Worm (Caenorhabditis elegans) whole organism, young adult: ENCODE measurements around the gene K07C11.7.

ENCODE experiments used
- C06A6.2 ChIP-seq: fragments of 200-800 bp; sonication (Bioruptor generic); conservative IDR thresholded peaks from 2 replicates; pipeline ENCODE4 v1.3.6; 2022; ENCODE audit warnings: missing genetic modification characterization, missing compliant biosample characterization
- D2030.7 ChIP-seq: fragments of 200-800 bp; sonication (Bioruptor generic); IDR thresholded peaks from 2 replicates; pipeline ENCODE4 v1.3.6; 2022; ENCODE audit warnings: missing genetic modification reagents, missing genetic modification characterization, missing compliant biosample characterization
- F57A8.1 ChIP-seq: fragments of 200-800 bp; sonication (Bioruptor generic); optimal IDR thresholded peaks from 2 replicates; lab custom pipeline; 2018; ENCODE audit warnings: mild to moderate bottlenecking, missing genetic modification characterization, moderate library complexity, missing compliant biosample characterization
- T07F8.4 ChIP-seq: sonication (generic microtip); optimal IDR thresholded peaks from 2 replicates; lab custom pipeline; 2016; ENCODE audit warnings: mild to moderate bottlenecking, missing genetic modification characterization, moderate library complexity, missing compliant biosample characterization
- ama-1 ChIP-seq, 3 experiments: fragments of 150-350 bp in 1 of 3; sonication (generic microtip) in 2 of 3; optimal IDR thresholded peaks; 2 replicates each; lab custom pipeline; 2014 to 2018; ENCODE audit warnings: missing biosample characterization in 2 of 3, missing genetic modification characterization in 2 of 3, missing genetic modification reagents in 2 of 3
- atf-7 ChIP-seq: sonication (generic microtip); optimal IDR thresholded peaks from 2 replicates; lab custom pipeline; 2017; ENCODE audit warnings: mild to moderate bottlenecking, missing genetic modification characterization, missing compliant biosample characterization
- athp-1 ChIP-seq: sonication (generic microtip); optimal IDR thresholded peaks from 2 replicates; lab custom pipeline; 2017; ENCODE audit warnings: mild to moderate bottlenecking, missing genetic modification characterization, missing compliant biosample characterization
- attf-6 ChIP-seq: fragments of 200-800 bp; sonication (Bioruptor generic); IDR thresholded peaks from 2 replicates; pipeline ENCODE4 v1.3.6; 2022; ENCODE audit warnings: missing genetic modification reagents, missing genetic modification characterization, missing compliant biosample characterization
- cebp-1 ChIP-seq, 2 experiments: fragments of 200-800 bp in 1 of 2; sonication (Bioruptor generic) in 1 of 2; sonication (generic microtip) in 1 of 2; IDR thresholded peaks in 1 of 2; optimal IDR thresholded peaks in 1 of 2; 2 replicates each; pipeline versions ENCODE4 v1.3.6 to Lab custom; 2017 to 2022; ENCODE audit warnings: missing compliant biosample characterization in 2 of 2, missing genetic modification characterization in 2 of 2, mild to moderate bottlenecking in 1 of 2, missing genetic modification reagents in 1 of 2, moderate library complexity in 1 of 2
- ceh-100 ChIP-seq: fragments of 200-800 bp; sonication (Bioruptor generic); IDR thresholded peaks from 2 replicates; pipeline ENCODE4 v1.3.6; 2022; ENCODE audit warnings: missing genetic modification reagents, missing genetic modification characterization, missing compliant biosample characterization
- ceh-27 ChIP-seq: fragments of 200-800 bp; sonication (Bioruptor generic); optimal IDR thresholded peaks from 2 replicates; lab custom pipeline; 2018; ENCODE audit warnings: mild to moderate bottlenecking, missing genetic modification characterization, moderate library complexity, missing compliant biosample characterization
- ceh-58 ChIP-seq: fragments of 200-800 bp; sonication (Bioruptor generic); IDR thresholded peaks from 2 replicates; pipeline ENCODE4 v1.3.6; 2022; ENCODE audit warnings: missing genetic modification characterization, missing compliant biosample characterization
- dox-1 ChIP-seq: fragments of 200-800 bp; sonication (Bioruptor generic); IDR thresholded peaks from 2 replicates; pipeline ENCODE4 v1.3.6; 2022; ENCODE audit warnings: missing genetic modification reagents, missing genetic modification characterization, missing compliant biosample characterization
- egl-44 ChIP-seq: fragments of 200-800 bp; sonication (Bioruptor generic); IDR thresholded peaks from 2 replicates; pipeline ENCODE4 v1.3.6; 2022; ENCODE audit warnings: missing genetic modification reagents, missing genetic modification characterization, missing compliant biosample characterization
- ets-4 ChIP-seq: fragments of 200-800 bp; sonication (Bioruptor generic); optimal IDR thresholded peaks from 2 replicates; lab custom pipeline; 2018; ENCODE audit warnings: mild to moderate bottlenecking, missing genetic modification characterization, missing compliant biosample characterization
- him-1 ChIP-seq: sonication (generic microtip); optimal IDR thresholded peaks from 2 replicates; lab custom pipeline; 2016; ENCODE audit warnings: missing genotype, missing genetic modification reagents, missing genetic modification characterization, missing compliant biosample characterization
- hlh-12 ChIP-seq: sonication (generic microtip); optimal IDR thresholded peaks from 2 replicates; lab custom pipeline; 2016; ENCODE audit warnings: missing genetic modification characterization, missing compliant biosample characterization
- lag-1 ChIP-seq: fragments of 200-800 bp; sonication (Bioruptor generic); IDR thresholded peaks from 2 replicates; pipeline ENCODE4 v1.3.6; 2022; ENCODE audit warnings: missing genetic modification reagents, missing genetic modification characterization, missing compliant biosample characterization
- let-526 ChIP-seq: fragments of 200-800 bp; sonication (Bioruptor generic); IDR thresholded peaks from 2 replicates; pipeline ENCODE4 v1.3.6; 2022; ENCODE audit warnings: missing genetic modification reagents, missing genetic modification characterization, missing compliant biosample characterization
- let-607 ChIP-seq, 2 experiments: fragments of 200-800 bp in 1 of 2; sonication (Bioruptor generic) in 1 of 2; sonication (generic microtip) in 1 of 2; optimal IDR thresholded peaks; 2 replicates each; lab custom pipeline; 2016 to 2018; ENCODE audit warnings: mild to moderate bottlenecking in 2 of 2, missing compliant biosample characterization in 2 of 2, missing genetic modification characterization in 2 of 2, moderate library complexity in 2 of 2, missing genotype in 1 of 2
- lin-26 ChIP-seq: fragments of 200-800 bp; sonication (Bioruptor generic); IDR thresholded peaks from 2 replicates; pipeline ENCODE4 v1.3.6; 2022; ENCODE audit warnings: missing genetic modification reagents, missing genetic modification characterization, missing compliant biosample characterization
- lin-35 ChIP-seq, 3 experiments: fragments of 150-350 bp in 2 of 3; sonication (generic microtip) in 1 of 3; optimal IDR thresholded peaks; 2 replicates each; lab custom pipeline; 2014 to 2018; ENCODE audit warnings: missing biosample characterization in 3 of 3, missing genetic modification characterization in 3 of 3, missing genetic modification reagents in 3 of 3
- madf-3 ChIP-seq: fragments of 200-800 bp; sonication (Bioruptor generic); IDR thresholded peaks from 2 replicates; pipeline ENCODE4 v1.3.6; 2022; ENCODE audit warnings: missing genetic modification reagents, missing genetic modification characterization, missing compliant biosample characterization
- mel-28 ChIP-seq: sonication (generic microtip); optimal IDR thresholded peaks from 2 replicates; lab custom pipeline; 2016; ENCODE audit warnings: borderline replicate concordance, mild to moderate bottlenecking, missing genetic modification characterization, missing compliant biosample characterization
- nhr-80 ChIP-seq: sonication (generic microtip); optimal IDR thresholded peaks from 2 replicates; lab custom pipeline; 2016; ENCODE audit warnings: missing genetic modification characterization, missing compliant biosample characterization
- rpc-1 ChIP-seq, 2 experiments: fragments of 150-350 bp in 1 of 2; sonication (generic microtip) in 1 of 2; optimal IDR thresholded peaks; 2 replicates each; lab custom pipeline; 2014 to 2018; ENCODE audit warnings: missing biosample characterization in 1 of 2, missing genetic modification characterization in 1 of 2, missing genetic modification reagents in 1 of 2, missing genotype in 1 of 2
- snpc-4 ChIP-seq, 5 experiments: fragments of 150-350 bp in 1 of 5; sonication (generic microtip) in 4 of 5; optimal IDR thresholded peaks; 2 replicates each; lab custom pipeline; 2014 to 2018; ENCODE audit warnings: missing genetic modification characterization in 5 of 5, missing biosample characterization in 3 of 5, antibody characterized with exemption in 2 of 5, mild to moderate bottlenecking in 2 of 5, missing compliant biosample characterization in 2 of 5, missing genotype in 2 of 5, moderate library complexity in 2 of 5, missing genetic modification reagents in 1 of 5
- tbp1 ChIP-seq: fragments of 200-800 bp; sonication (Bioruptor generic); optimal IDR thresholded peaks from 2 replicates; lab custom pipeline; 2018; ENCODE audit warnings: mild to moderate bottlenecking, missing genetic modification characterization, missing compliant biosample characterization

K07C11.7 gene

ce11 chrV:8217661-8218265 is 4.0 kb upstream of the K07C11.7 start, which contains the start of gene K07C11.8:
Gene K07C11.8 (minus strand): TSS chrV:8217884.
- TF ChIP-seq ceh-27 (GFP tag; lab: Kevin White, UChicago) (peak; percentile 35), dox-1 (peak; percentile 35; the same call in 1 of the 2 replicates), atf-7 (tag; lab: Kevin White, UChicago) (peak; percentile 49), him-1 (tag; lab: Kevin White, UChicago) (no peak), ceh-58 (no peak), ets-4 (peak; percentile 5), nhr-80 (tag; lab: Kevin White, UChicago) (peak; percentile 92), snpc-4 (GFP tag; optimal IDR thresholded peaks at IDR 0.05; lab: Kevin White, UChicago) (no peak), snpc-4 (tag; optimal IDR thresholded peaks at IDR 0.05; lab: Kevin White, UChicago) (peak in 1 of 4 experiments; percentile 20), cebp-1 (GFP tag; IDR thresholded peaks at IDR 0.05; lab: Robert Waterston, UW) (no peak), cebp-1 (tag; optimal IDR thresholded peaks at IDR 0.05; lab: Kevin White, UChicago) (peak; percentile 15), let-607 (tag; optimal IDR thresholded peaks at IDR 0.05; lab: Kevin White, UChicago) (peak; percentile 13 to 74), ama-1 (optimal IDR thresholded peaks at IDR 0.05; lab: Kevin White, UChicago) (no peak), ama-1 (GFP tag; optimal IDR thresholded peaks at IDR 0.05; lab: Kevin White, UChicago) (no peak)

ce11 chrV:8217118-8217517 is 3.4 kb upstream of the K07C11.7 start:
- no peak for TF ChIP-seq rpc-1 (optimal IDR thresholded peaks at IDR 0.05; lab: Kevin White, UChicago)
- TF ChIP-seq rpc-1 (tag; optimal IDR thresholded peaks at IDR 0.05; lab: Kevin White, UChicago) = no peak
- TF ChIP-seq snpc-4 (GFP tag; optimal IDR thresholded peaks at IDR 0.05; lab: Kevin White, UChicago) = no peak
- TF ChIP-seq snpc-4 (tag; optimal IDR thresholded peaks at IDR 0.05; lab: Kevin White, UChicago) = peak in 1 of 4 experiments; percentile 11

ce11 chrV:8215158-8215557 is 1.4 kb upstream of the K07C11.7 start:
- TF ChIP-seq athp-1 (tag; lab: Kevin White, UChicago) (no peak), cebp-1 (GFP tag; IDR thresholded peaks at IDR 0.05; lab: Robert Waterston, UW) (no peak), cebp-1 (tag; optimal IDR thresholded peaks at IDR 0.05; lab: Kevin White, UChicago) (peak; percentile 1), egl-44 (GFP tag; lab: Robert Waterston, UW) (no peak), ceh-100 (GFP tag; lab: Robert Waterston, UW) (no peak)

ce11 chrV:8212816-8213215 is 952 bp downstream of the K07C11.7 start:
- no peak for TF ChIP-seq C06A6.2 (GFP tag; lab: Robert Waterston, UW)
- peak; percentile 67 for TF ChIP-seq nhr-80 (tag; lab: Kevin White, UChicago)

ce11 chrV:8211993-8212392 is 1.8 kb downstream of the K07C11.7 start:
- TF ChIP-seq D2030.7 (GFP tag; lab: Robert Waterston, UW) = no peak
- no peak for TF ChIP-seq let-526 (GFP tag; lab: Robert Waterston, UW)
- no peak for TF ChIP-seq athp-1 (tag; lab: Kevin White, UChicago)
- no peak for TF ChIP-seq F57A8.1
- no peak for TF ChIP-seq let-607 (tag; optimal IDR thresholded peaks at IDR 0.05; lab: Kevin White, UChicago)
- no peak for TF ChIP-seq attf-6 (GFP tag; lab: Robert Waterston, UW)
- no peak for TF ChIP-seq ceh-100 (GFP tag; lab: Robert Waterston, UW)
- no peak for TF ChIP-seq hlh-12 (tag; lab: Kevin White, UChicago)
- TF ChIP-seq ets-4 = no peak
- no peak for TF ChIP-seq mel-28
- TF ChIP-seq madf-3 (GFP tag; lab: Robert Waterston, UW) = no peak
- no peak for TF ChIP-seq lag-1 (GFP tag; lab: Robert Waterston, UW)
- TF ChIP-seq lin-35 (GFP tag; optimal IDR thresholded peaks at IDR 0.05; lab: Kevin White, UChicago) = no peak
- no peak for TF ChIP-seq tbp1 (GFP tag; lab: Kevin White, UChicago)
- no peak for TF ChIP-seq lin-26 (GFP tag; lab: Robert Waterston, UW)
- no peak for TF ChIP-seq T07F8.4
